In the genomic region with DNA sequence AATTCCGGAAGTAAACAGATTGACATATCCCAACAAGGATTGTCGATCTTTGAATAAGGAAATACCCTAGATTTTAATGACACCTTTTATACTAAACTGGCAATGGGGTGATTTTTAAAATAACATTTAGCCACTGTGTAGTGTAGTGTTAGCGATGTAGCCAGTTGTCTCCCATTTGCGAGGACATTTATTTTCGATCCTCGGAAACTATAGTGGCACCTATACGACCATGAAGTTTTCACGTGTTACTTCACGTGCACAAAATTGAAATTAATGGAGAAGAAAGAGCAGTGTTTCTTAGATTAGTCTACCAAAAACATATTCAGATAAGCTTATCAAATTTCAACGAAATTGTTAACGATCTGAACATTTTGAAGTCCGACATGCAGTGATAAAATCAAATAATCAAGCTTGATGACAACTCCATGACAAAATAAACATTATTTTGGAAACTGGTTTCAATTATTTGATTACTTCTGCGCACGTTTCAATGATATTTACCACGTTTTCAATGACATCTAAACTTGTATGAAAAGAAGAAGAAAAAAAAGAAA, we compare ENCODE assay signal across 6 worm cellular contexts.
A peak's percentile ranks its signal among the peaks of the same experiment; 100 is the strongest.
TF ChIP-seq lines count a peak whose summit lies in the region.

R07E3.4 (minus strand) TSS at position 51 of the 554 bp plus-strand sequence.

TF ChIP-seq in whole organism, L1 larva, 84 proteins besides CTCF, POLR2A, EP300 and RAD21 (continues in another document):
- TF ChIP-seq nhr-11 (tag; optimal IDR thresholded peaks at IDR 0.05; lab: Kevin White, UChicago) (peak; percentile 72), snu-23 (GFP tag; optimal IDR thresholded peaks at IDR 0.05; lab: Kevin White, UChicago) (peak; percentile 54), aha-1 (tag; optimal IDR thresholded peaks at IDR 0.05; lab: Kevin White, UChicago) (no peak), nhr-20 (tag; optimal IDR thresholded peaks at IDR 0.05; lab: Kevin White, UChicago) (peak; percentile 86), elt-2 (tag; optimal IDR thresholded peaks at IDR 0.05; lab: Kevin White, UChicago) (peak; percentile 79), nhr-90 (tag; optimal IDR thresholded peaks at IDR 0.05; lab: Kevin White, UChicago; ENCODE audit: poor library complexity) (peak; percentile 40), C16A3.4 (tag; optimal IDR thresholded peaks at IDR 0.05; lab: Kevin White, UChicago) (no peak), xbp-1 (tag; optimal IDR thresholded peaks at IDR 0.05; lab: Kevin White, UChicago) (peak; percentile 4), rnt-1 (tag; optimal IDR thresholded peaks at IDR 0.05; lab: Kevin White, UChicago) (peak; percentile 65), fkh-4 (tag; optimal IDR thresholded peaks at IDR 0.05; lab: Kevin White, UChicago; ENCODE audit: borderline replicate concordance) (no peak), ceh-8 (GFP tag; optimal IDR thresholded peaks at IDR 0.05; lab: Kevin White, UChicago) (no peak), mab-9 (GFP tag; IDR thresholded peaks at IDR 0.05; lab: Robert Waterston, UW) (no peak), tbx-2 (tag; optimal IDR thresholded peaks at IDR 0.05; lab: Kevin White, UChicago) (peak; percentile 30), mep-1 (tag; optimal IDR thresholded peaks at IDR 0.05; lab: Kevin White, UChicago) (peak; percentile 18)

TF ChIP-seq in whole organism, L2 larva, 48 proteins besides CTCF, POLR2A, EP300 and RAD21 (continues in another document):
- TF ChIP-seq ceh-16 (tag; optimal IDR thresholded peaks at IDR 0.05; lab: Kevin White, UChicago) (no peak), nhr-10 (tag; optimal IDR thresholded peaks at IDR 0.05; lab: Kevin White, UChicago) (no peak), unc-62 (GFP tag; optimal IDR thresholded peaks at IDR 0.05; lab: Kevin White, UChicago) (no peak), sem-4 (tag; optimal IDR thresholded peaks at IDR 0.05; lab: Kevin White, UChicago) (no peak), crh-2 (tag; optimal IDR thresholded peaks at IDR 0.05; lab: Kevin White, UChicago) (peak; percentile 18), sma-9 (GFP tag; optimal IDR thresholded peaks at IDR 0.05; lab: Kevin White, UChicago) (peak; percentile 75), sma-9 (tag; optimal IDR thresholded peaks at IDR 0.05; lab: Kevin White, UChicago) (no peak), sma-3 (GFP tag; optimal IDR thresholded peaks at IDR 0.05; lab: Kevin White, UChicago) (peak; percentile 23), nhr-23 (tag; optimal IDR thresholded peaks at IDR 0.05; lab: Kevin White, UChicago) (no peak), lsy-2 (tag; optimal IDR thresholded peaks at IDR 0.05; lab: Kevin White, UChicago) (no peak), nhr-6 (tag; optimal IDR thresholded peaks at IDR 0.05; lab: Kevin White, UChicago) (no peak), C34F6.9 (tag; optimal IDR thresholded peaks at IDR 0.05; lab: Kevin White, UChicago) (peak; percentile 29), nhr-11 (tag; optimal IDR thresholded peaks at IDR 0.05; lab: Kevin White, UChicago) (no peak), nhr-237 (tag; optimal IDR thresholded peaks at IDR 0.05; lab: Kevin White, UChicago) (no peak), lin-13 (GFP tag; optimal IDR thresholded peaks at IDR 0.05; lab: Kevin White, UChicago) (no peak)

TF ChIP-seq in whole organism, L3 larva, 47 proteins besides CTCF, POLR2A, EP300 and RAD21 (continues in another document):
- TF ChIP-seq nhr-12 (tag; optimal IDR thresholded peaks at IDR 0.05; lab: Kevin White, UChicago) (no peak), ztf-11 (tag; optimal IDR thresholded peaks at IDR 0.05; lab: Kevin White, UChicago) (no peak), nhr-76 (tag; optimal IDR thresholded peaks at IDR 0.05; lab: Kevin White, UChicago) (no peak), lin-39 (tag; optimal IDR thresholded peaks at IDR 0.05; lab: Kevin White, UChicago) (no peak), ceh-16 (tag; optimal IDR thresholded peaks at IDR 0.05; lab: Kevin White, UChicago) (no peak), R02D3.7 (tag; optimal IDR thresholded peaks at IDR 0.05; lab: Kevin White, UChicago) (no peak), skn-1 (tag; optimal IDR thresholded peaks at IDR 0.05; lab: Kevin White, UChicago) (no peak), nhr-77 (tag; optimal IDR thresholded peaks at IDR 0.05; lab: Kevin White, UChicago) (no peak), eor-1 (tag; optimal IDR thresholded peaks at IDR 0.05; lab: Kevin White, UChicago) (no peak), pqm-1 (tag; optimal IDR thresholded peaks at IDR 0.05; lab: Kevin White, UChicago) (peak; percentile 82), mdl-1 (tag; optimal IDR thresholded peaks at IDR 0.05; lab: Kevin White, UChicago) (no peak), aly-2 (tag; optimal IDR thresholded peaks at IDR 0.05; lab: Kevin White, UChicago) (no peak), pha-4 (tag; optimal IDR thresholded peaks at IDR 0.05; lab: Kevin White, UChicago) (peak; percentile 13), ZK546.5 (tag; optimal IDR thresholded peaks at IDR 0.05; lab: Kevin White, UChicago) (no peak), fos-1 (tag; optimal IDR thresholded peaks at IDR 0.05; lab: Kevin White, UChicago) (no peak), unc-62 (GFP tag; optimal IDR thresholded peaks at IDR 0.05; lab: Kevin White, UChicago) (no peak)

TF ChIP-seq in whole organism, L4 larva, 104 proteins besides CTCF, POLR2A, EP300 and RAD21 (continues in another document):
- TF ChIP-seq nhr-111 (GFP tag; optimal IDR thresholded peaks at IDR 0.05; lab: Kevin White, UChicago), result no peak
- peak in 1 of 2 experiments; percentile 14 for TF ChIP-seq daf-16 (GFP tag; optimal IDR thresholded peaks at IDR 0.05; lab: Kevin White, UChicago)
- peak; percentile 93 for TF ChIP-seq daf-16 (tag; optimal IDR thresholded peaks at IDR 0.05; lab: Kevin White, UChicago)
- no peak for TF ChIP-seq ceh-28 (tag; optimal IDR thresholded peaks at IDR 0.05; lab: Kevin White, UChicago)
- no peak for TF ChIP-seq ZK546.5 (tag; optimal IDR thresholded peaks at IDR 0.05; lab: Kevin White, UChicago)
- no peak for TF ChIP-seq lin-38 (GFP tag; IDR thresholded peaks at IDR 0.05; lab: Robert Waterston, UW)
- no peak for TF ChIP-seq ceh-82 (tag; optimal IDR thresholded peaks at IDR 0.05; lab: Kevin White, UChicago)
- no peak for TF ChIP-seq zfp-3 (GFP tag; conservative IDR thresholded peaks at IDR 0.05; lab: Robert Waterston, UW)
- no peak for TF ChIP-seq nhr-10 (tag; optimal IDR thresholded peaks at IDR 0.05; lab: Kevin White, UChicago)
- TF ChIP-seq Y5F2A.4 (GFP tag; optimal IDR thresholded peaks at IDR 0.05; lab: Kevin White, UChicago), result no peak
- TF ChIP-seq pha-4 (GFP tag; IDR thresholded peaks at IDR 0.05; lab: Robert Waterston, UW), result no peak
- TF ChIP-seq pha-4 (tag; optimal IDR thresholded peaks at IDR 0.05; lab: Kevin White, UChicago), result no peak
- TF ChIP-seq aly-2 (tag; optimal IDR thresholded peaks at IDR 0.05; lab: Kevin White, UChicago), result no peak
- no peak for TF ChIP-seq pqm-1 (tag; optimal IDR thresholded peaks at IDR 0.05; lab: Kevin White, UChicago)
- no peak for TF ChIP-seq F44E2.7 (GFP tag; IDR thresholded peaks at IDR 0.05; lab: Robert Waterston, UW)
- no peak for TF ChIP-seq vab-7 (GFP tag; IDR thresholded peaks at IDR 0.05; lab: Robert Waterston, UW)

TF ChIP-seq in whole organism, mixed stage, embryonic, 35 proteins besides CTCF, POLR2A, EP300 and RAD21:
- TF ChIP-seq ceh-39 (tag; optimal IDR thresholded peaks at IDR 0.05; lab: Kevin White, UChicago) (no peak), hlh-1 (tag; optimal IDR thresholded peaks at IDR 0.05; lab: Kevin White, UChicago) (peak; percentile 2)

TF ChIP-seq in whole organism, young adult, 124 proteins besides CTCF, POLR2A, EP300 and RAD21:
- TF ChIP-seq him-1 (tag; optimal IDR thresholded peaks at IDR 0.05; lab: Kevin White, UChicago) (no peak), nhr-80 (tag; optimal IDR thresholded peaks at IDR 0.05; lab: Kevin White, UChicago) (peak; percentile 34)
